Worm (Caenorhabditis elegans) whole organism, L1 larva: ENCODE data around the gene F39E9.6.

Experiments
- ama-1 ChIP-seq: fragments of 150-350 bp; optimal IDR thresholded peaks from 2 replicates; lab custom pipeline; 2014
- egl-27 ChIP-seq, 2 experiments: fragments of 150-350 bp in 1 of 2; sonication (generic microtip); optimal IDR thresholded peaks; 3 replicates each; lab custom pipeline; 2017 to 2018; ENCODE audit warnings: missing biosample characterization in 2 of 2, missing genetic modification characterization in 2 of 2, missing genetic modification reagents in 2 of 2
- lin-15B ChIP-seq: fragments of 150-350 bp; sonication (generic microtip); optimal IDR thresholded peaks from 3 replicates; lab custom pipeline; 2014; ENCODE audit warnings: missing biosample characterization, missing genetic modification characterization
- nhr-11 ChIP-seq: fragments of 150-350 bp; optimal IDR thresholded peaks from 2 replicates; lab custom pipeline; 2014; ENCODE audit warnings: missing biosample characterization, missing genetic modification characterization
- nhr-237 ChIP-seq: fragments of 150-350 bp; optimal IDR thresholded peaks from 2 replicates; lab custom pipeline; 2014; ENCODE audit warnings: missing biosample characterization, missing genetic modification characterization
- pqm-1 ChIP-seq: sonication (generic microtip); optimal IDR thresholded peaks from 3 replicates; lab custom pipeline; 2017; ENCODE audit warnings: missing biosample characterization, missing genetic modification characterization
- unc-62 ChIP-seq: fragments of 150-350 bp; optimal IDR thresholded peaks from 2 replicates; lab custom pipeline; 2014; ENCODE audit warnings: missing biosample characterization, missing genetic modification reagents, missing genetic modification characterization
- unc-86 ChIP-seq: sonication (generic microtip); optimal IDR thresholded peaks from 2 replicates; lab custom pipeline; 2016; ENCODE audit warnings: missing genetic modification characterization, missing compliant biosample characterization
- ztf-11 ChIP-seq, 2 experiments: sonication (generic microtip); optimal IDR thresholded peaks; 2 replicates each; lab custom pipeline; 2016 to 2017; ENCODE audit warnings: missing genetic modification characterization in 2 of 2, missing biosample characterization in 1 of 2, missing compliant biosample characterization in 1 of 2

ce11 chrII:3313442-3313841 is at the start of gene F39E9.6:
- TF ChIP-seq ama-1 (lab: Kevin White, UChicago), result no peak
- TF ChIP-seq lin-15B (tag; lab: Kevin White, UChicago), result no peak
- TF ChIP-seq unc-62 (GFP tag; lab: Kevin White, UChicago), result no peak
- TF ChIP-seq nhr-11 (tag; lab: Kevin White, UChicago), result no peak
- TF ChIP-seq unc-86, result no peak
- no peak for TF ChIP-seq ztf-11 (tag; optimal IDR thresholded peaks at IDR 0.05; lab: Kevin White, UChicago)
- no peak for TF ChIP-seq nhr-237 (tag; lab: Kevin White, UChicago)
- TF ChIP-seq egl-27 (tag; optimal IDR thresholded peaks at IDR 0.05; lab: Kevin White, UChicago), result no peak
- TF ChIP-seq pqm-1 (tag; lab: Kevin White, UChicago), result no peak
